Fruit fly (Drosophila melanogaster): ENCODE measurements around the gene CG32085.

Gene CG32085

DNA sequence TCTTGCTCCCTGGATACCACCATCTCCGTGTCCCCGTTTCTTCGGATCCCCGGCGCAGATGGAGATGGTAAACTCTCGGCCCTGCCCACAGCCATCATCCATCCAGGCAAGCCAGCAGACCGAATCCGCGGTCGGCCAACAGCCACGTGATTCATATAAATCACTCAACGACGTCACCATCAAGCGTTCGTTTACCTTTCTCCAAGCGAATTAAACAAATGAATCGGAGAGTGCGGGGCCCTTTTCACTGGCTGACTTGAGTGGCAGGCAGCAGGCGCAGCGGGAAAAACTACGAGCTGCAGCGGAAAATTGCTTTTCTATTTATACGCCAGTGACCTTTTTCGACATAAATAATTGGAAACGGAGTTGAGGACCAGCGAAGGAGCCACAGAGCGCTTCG lies 23.4 kb upstream of the CG32085 start:
- TF ChIP-seq CG8478 (optimal IDR thresholded peaks at IDR 0.05): no peak
- no peak for TF ChIP-seq CTCF (optimal IDR thresholded peaks at IDR 0.05)

DNA sequence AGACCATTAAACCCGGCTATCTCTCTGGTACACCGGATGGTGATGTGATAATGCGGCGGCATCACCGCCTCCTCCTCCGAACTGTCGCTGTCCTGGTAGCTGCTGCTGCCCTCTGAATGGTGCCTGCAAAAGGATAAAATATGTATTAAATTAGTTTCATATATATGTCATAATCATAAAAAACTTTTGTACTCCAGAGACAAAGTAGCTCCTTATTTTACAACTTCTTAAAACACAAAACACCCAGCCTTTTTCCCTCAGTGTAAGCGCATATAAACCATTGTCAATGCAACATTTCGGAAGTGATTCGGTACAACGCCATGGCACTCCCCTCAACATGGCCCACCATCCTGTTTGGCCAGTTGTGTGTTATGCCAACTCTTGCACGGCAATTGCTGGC lies 21.5 kb upstream of the CG32085 start:
- TF ChIP-seq CG8478 (optimal IDR thresholded peaks at IDR 0.05): no peak
- TF ChIP-seq CTCF (optimal IDR thresholded peaks at IDR 0.05): no peak

DNA sequence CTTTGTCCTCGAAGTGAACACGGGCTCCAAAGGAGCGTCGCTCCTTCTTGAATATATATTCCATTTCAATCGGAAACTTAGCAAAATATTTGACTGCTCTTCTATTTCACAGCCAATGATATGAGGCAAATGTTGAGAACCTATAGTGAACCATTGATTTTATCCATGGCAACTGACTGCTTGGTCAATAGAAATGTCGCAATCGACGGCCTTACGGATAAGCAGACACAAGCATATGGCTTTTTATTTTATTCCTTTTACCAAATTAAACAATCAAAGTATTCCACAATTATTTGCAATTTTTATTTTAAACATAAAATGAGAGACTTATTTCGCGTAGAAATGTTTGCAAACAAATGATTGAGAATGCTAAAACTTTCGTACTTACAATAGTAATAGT lies 19.0 kb upstream of the CG32085 start, which contains the start of gene Dnai2:
Dnai2 (minus strand) TSS at position 101 of the 400 bp plus-strand sequence.
- no peak for TF ChIP-seq CTCF (optimal IDR thresholded peaks at IDR 0.05)
- no peak for TF ChIP-seq CG8478 (optimal IDR thresholded peaks at IDR 0.05)

dm6 chr3L:11696294-11697116 lies 16.4 kb upstream of the CG32085 start, which contains the start of gene Dph1:
Gene Dph1, minus strand, starts transcription at chr3L:11696963.
- TF ChIP-seq CTCF (optimal IDR thresholded peaks at IDR 0.05): peak in 1 of 2 experiments; percentile 5
- no peak for TF ChIP-seq CG8478 (optimal IDR thresholded peaks at IDR 0.05)

DNA sequence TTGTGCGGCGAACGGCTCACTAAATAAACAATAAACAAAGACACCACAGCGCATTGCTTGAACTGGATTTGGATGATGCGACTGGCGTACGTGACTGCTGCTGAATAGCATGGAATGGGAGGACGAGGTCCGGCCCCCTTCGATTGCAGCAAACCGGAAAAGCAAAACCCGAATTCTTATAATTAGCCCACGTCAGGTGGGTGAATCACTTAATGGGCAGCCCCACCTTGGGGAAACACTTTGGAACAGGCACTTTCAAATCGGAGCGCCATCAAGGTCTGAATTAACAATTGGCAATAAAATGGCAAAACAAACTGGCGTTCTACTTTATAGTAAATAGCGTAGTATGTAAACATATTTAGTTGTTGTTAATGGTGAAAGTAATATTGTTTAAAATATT lies 15.7 kb upstream of the CG32085 start:
- TF ChIP-seq CTCF (optimal IDR thresholded peaks at IDR 0.05): no peak
- TF ChIP-seq CG8478 (optimal IDR thresholded peaks at IDR 0.05): no peak

- TF ChIP-seq CG8478 (optimal IDR thresholded peaks at IDR 0.05): no peak
- no peak for TF ChIP-seq CTCF (optimal IDR thresholded peaks at IDR 0.05)
These were observed 14.9 kb upstream of the CG32085 start for dm6 chr3L:11695063-11695462.

DNA sequence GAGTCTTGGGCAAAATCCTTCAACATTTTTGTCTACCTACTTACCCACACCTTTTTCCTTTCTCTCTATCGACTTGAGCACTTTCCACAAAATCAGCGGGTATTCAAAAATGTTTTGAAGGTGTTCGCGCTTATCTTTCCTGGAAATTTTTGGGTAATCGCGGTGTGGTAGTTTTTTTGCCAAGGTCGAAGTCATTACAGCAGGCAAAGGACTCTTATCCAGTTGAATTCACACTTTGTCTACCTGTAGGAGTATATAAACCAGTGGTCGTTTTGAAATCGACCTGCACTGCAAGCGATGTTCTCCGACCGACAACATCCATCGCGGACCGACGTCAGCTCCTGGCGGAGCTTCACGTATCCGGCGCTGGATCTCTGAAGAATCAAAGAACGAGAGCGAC lies 12.7 kb upstream of the CG32085 start:
- TF ChIP-seq CG8478 (optimal IDR thresholded peaks at IDR 0.05) (no peak), CTCF (optimal IDR thresholded peaks at IDR 0.05) (no peak)

DNA sequence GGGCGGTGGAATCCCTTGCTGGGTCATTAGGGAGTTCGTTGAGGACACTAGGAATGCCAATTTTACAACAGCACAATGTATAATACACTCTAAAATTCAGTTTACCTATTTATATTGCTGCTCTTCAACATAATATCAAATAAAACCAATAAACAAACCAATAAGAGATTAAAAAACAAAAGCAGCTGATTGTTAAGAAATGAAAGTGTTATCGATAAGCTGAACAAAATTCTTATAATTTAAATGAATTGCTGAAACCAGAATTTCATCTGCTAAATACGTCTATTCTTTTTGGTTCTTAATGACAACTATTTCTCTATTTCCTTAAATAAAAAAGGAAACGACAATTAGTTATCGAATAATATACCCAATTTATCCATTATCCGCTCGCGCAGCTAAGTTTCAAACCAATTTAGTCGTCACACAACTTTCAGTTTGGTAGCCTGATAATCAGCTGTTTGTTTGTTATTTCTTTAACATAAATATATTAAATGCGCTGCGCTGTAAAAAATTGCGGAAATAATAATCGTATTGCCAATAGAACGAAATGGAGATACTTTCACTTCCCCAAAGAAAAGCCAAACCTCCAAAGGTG lies 11.2 kb upstream of the CG32085 start, which contains the start of the genes Pldn and CG14135:
Pldn (minus strand) TSS at position 197 of the 595 bp plus-strand sequence.
CG14135 (plus strand) TSS at position 369 of the 595 bp plus-strand sequence.
- TF ChIP-seq CG8478 (optimal IDR thresholded peaks at IDR 0.05) (no peak), CTCF (optimal IDR thresholded peaks at IDR 0.05) (peak in 1 of 2 experiments; percentile 12)

DNA sequence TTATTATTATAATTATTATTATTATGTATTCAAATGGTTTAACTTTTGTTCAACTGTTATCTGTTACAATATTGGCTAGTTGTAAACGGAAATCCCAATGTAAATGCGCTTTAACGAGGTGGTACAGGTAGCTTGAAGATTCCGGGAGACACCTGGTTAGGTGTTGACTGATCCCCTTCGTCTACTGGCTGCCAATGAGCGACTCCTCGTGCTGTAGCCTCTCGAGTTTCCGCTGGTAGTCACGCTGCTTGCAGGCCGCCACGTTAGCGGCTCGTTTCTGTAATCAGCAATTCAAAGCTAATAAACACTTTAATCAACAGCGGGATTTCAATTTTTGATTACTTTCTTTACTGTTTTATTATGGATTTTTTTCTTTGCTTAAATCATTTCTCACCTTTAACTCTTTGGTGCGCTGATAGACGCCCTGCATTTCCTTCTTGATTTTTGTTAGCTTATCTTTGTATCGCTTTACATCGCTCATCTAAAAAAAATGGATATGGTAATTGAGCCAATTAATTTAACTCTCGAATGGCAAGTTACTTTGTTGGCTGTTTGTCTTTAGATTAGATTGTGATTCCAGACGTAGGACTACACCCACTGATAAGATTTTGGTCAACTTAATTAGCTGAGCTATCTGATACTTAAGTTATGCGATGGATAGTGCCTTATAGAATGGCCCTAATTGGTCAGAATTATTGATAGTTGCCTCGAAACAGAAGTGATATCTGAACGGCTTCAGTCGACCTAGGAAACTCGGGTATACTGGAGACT lies 9.9 kb upstream of the CG32085 start:
- no peak for TF ChIP-seq CTCF (optimal IDR thresholded peaks at IDR 0.05)
- TF ChIP-seq CG8478 (optimal IDR thresholded peaks at IDR 0.05): no peak

- TF ChIP-seq CTCF (optimal IDR thresholded peaks at IDR 0.05): no peak
- no peak for TF ChIP-seq CG8478 (optimal IDR thresholded peaks at IDR 0.05)
These were observed 5.7 kb upstream of the CG32085 start for dm6 chr3L:11685876-11686275.

dm6 chr3L:11684522-11684851 lies 4.3 kb upstream of the CG32085 start:
- TF ChIP-seq CG8478 (optimal IDR thresholded peaks at IDR 0.05): no peak
- no peak for TF ChIP-seq CTCF (optimal IDR thresholded peaks at IDR 0.05)

- TF ChIP-seq CTCF (optimal IDR thresholded peaks at IDR 0.05): no peak
- TF ChIP-seq CG8478 (optimal IDR thresholded peaks at IDR 0.05): no peak
These were observed 3.8 kb upstream of the CG32085 start, which contains the start of gene Sugb for dm6 chr3L:11683819-11684521. Gene Sugb, plus strand, starts transcription at chr3L:11683980.

dm6 chr3L:11681794-11682193 lies 1.6 kb upstream of the CG32085 start, which contains the start of gene TfIIEalpha:
Gene TfIIEalpha, plus strand, starts transcription at chr3L:11682038.
- peak; percentile 41 to 56 for TF ChIP-seq CTCF (optimal IDR thresholded peaks at IDR 0.05)
- TF ChIP-seq CG8478 (optimal IDR thresholded peaks at IDR 0.05): no peak

dm6 chr3L:11678313-11678817 lies 1.8 kb downstream of the CG32085 start:
- TF ChIP-seq CG8478 (optimal IDR thresholded peaks at IDR 0.05) (no peak), CTCF (optimal IDR thresholded peaks at IDR 0.05) (no peak)
